Fruit fly (Drosophila melanogaster) whole organism, prepupa: ENCODE measurements around the gene CG13123.

Experiments
- Blimp-1 ChIP-seq: fragments of 200-800 bp; sonication (Bioruptor generic); optimal IDR thresholded peaks from 3 replicates; lab custom pipeline; 2017; ENCODE audit warnings: missing biosample characterization, missing genetic modification characterization, mild to moderate bottlenecking, moderate library complexity, missing genetic modification reagents
- CG10631 ChIP-seq: fragments of 200-800 bp; sonication (Bioruptor generic); optimal IDR thresholded peaks from 2 replicates; lab custom pipeline; 2016; ENCODE audit warnings: missing biosample characterization, missing genetic modification characterization
- CG1621 ChIP-seq: fragments of 200-800 bp; sonication (Bioruptor generic); optimal IDR thresholded peaks from 3 replicates; lab custom pipeline; 2018; ENCODE audit warnings: missing biosample characterization, mild to moderate bottlenecking, missing genetic modification characterization
- CG3032 ChIP-seq: fragments of 200-800 bp; optimal IDR thresholded peaks from 2 replicates; lab custom pipeline; 2019; ENCODE audit warnings: missing biosample characterization, mild to moderate bottlenecking, missing genetic modification characterization, moderate library complexity
- CG32006 ChIP-seq: fragments of 200-800 bp; sonication (Bioruptor generic); optimal IDR thresholded peaks from 3 replicates; lab custom pipeline; 2017; ENCODE audit warnings: missing biosample characterization, mild to moderate bottlenecking, missing genetic modification characterization
- CG34406 ChIP-seq: fragments of 200-800 bp; sonication (Bioruptor generic); optimal IDR thresholded peaks from 3 replicates; lab custom pipeline; 2016; ENCODE audit warnings: missing biosample characterization, missing genetic modification characterization
- CG3919 ChIP-seq: fragments of 200-800 bp; sonication (Bioruptor generic); optimal IDR thresholded peaks from 3 replicates; lab custom pipeline; 2016; ENCODE audit warnings: missing biosample characterization, missing genetic modification characterization
- CG4318 ChIP-seq: fragments of 200-800 bp; sonication (Bioruptor generic); optimal IDR thresholded peaks from 3 replicates; lab custom pipeline; 2017; ENCODE audit warnings: missing biosample characterization, mild to moderate bottlenecking, missing genetic modification characterization
- CG6808 ChIP-seq: fragments of 200-800 bp; sonication (Bioruptor generic); optimal IDR thresholded peaks from 3 replicates; lab custom pipeline; 2017; ENCODE audit warnings: missing biosample characterization, missing genetic modification characterization, mild to moderate bottlenecking, moderate library complexity, missing genetic modification reagents
- CG8632 ChIP-seq: fragments of 200-800 bp; sonication (Bioruptor generic); optimal IDR thresholded peaks from 3 replicates; lab custom pipeline; 2016; ENCODE audit warnings: missing biosample characterization, missing genetic modification characterization
- CG9139 ChIP-seq: fragments of 200-800 bp; sonication (Bioruptor generic); optimal IDR thresholded peaks from 3 replicates; lab custom pipeline; 2017; ENCODE audit warnings: missing biosample characterization, mild to moderate bottlenecking, missing genetic modification characterization
- Eip75B ChIP-seq: fragments of 200-800 bp; sonication (Bioruptor generic); optimal IDR thresholded peaks from 3 replicates; lab custom pipeline; 2016; ENCODE audit warnings: missing biosample characterization, missing genetic modification characterization
- Eip93F ChIP-seq: fragments of 200-800 bp; sonication (Bioruptor generic); optimal IDR thresholded peaks from 2 replicates; lab custom pipeline; 2016; ENCODE audit warnings: missing biosample characterization, mild to moderate bottlenecking, missing genetic modification characterization
- Hr39 ChIP-seq: fragments of 200-800 bp; sonication (Bioruptor generic); optimal IDR thresholded peaks from 2 replicates; lab custom pipeline; 2016; ENCODE audit warnings: missing biosample characterization, missing genetic modification characterization
- OdsH ChIP-seq: fragments of 200-800 bp; sonication (Bioruptor generic); optimal IDR thresholded peaks from 3 replicates; lab custom pipeline; 2016; ENCODE audit warnings: missing biosample characterization, missing genetic modification characterization
- Smox ChIP-seq: fragments of 200-800 bp; sonication (Bioruptor generic); optimal IDR thresholded peaks from 3 replicates; lab custom pipeline; 2016; ENCODE audit warnings: missing biosample characterization, missing genetic modification characterization
- Sox102F ChIP-seq: fragments of 200-800 bp; sonication (Bioruptor generic); optimal IDR thresholded peaks from 2 replicates; lab custom pipeline; 2016; ENCODE audit warnings: missing biosample characterization, mild to moderate bottlenecking, missing genetic modification characterization
- achi ChIP-seq: fragments of 200-800 bp; sonication (Bioruptor generic); optimal IDR thresholded peaks from 3 replicates; lab custom pipeline; 2016; ENCODE audit warnings: missing biosample characterization, missing genetic modification characterization
- cyc ChIP-seq: fragments of 200-800 bp; sonication (Bioruptor generic); optimal IDR thresholded peaks from 3 replicates; lab custom pipeline; 2016; ENCODE audit warnings: missing biosample characterization, missing genetic modification characterization
- dac ChIP-seq: fragments of 200-800 bp; sonication (Bioruptor generic); optimal IDR thresholded peaks from 2 replicates; lab custom pipeline; 2017; ENCODE audit warnings: missing biosample characterization, mild to moderate bottlenecking, missing genetic modification characterization
- dsx ChIP-seq: fragments of 200-800 bp; optimal IDR thresholded peaks from 3 replicates; lab custom pipeline; 2019; ENCODE audit warnings: missing biosample characterization, mild to moderate bottlenecking, missing genetic modification characterization, moderate library complexity; ENCODE audit not compliant: poor library complexity, severe bottlenecking
- fd59A ChIP-seq: fragments of 200-800 bp; sonication (Bioruptor generic); optimal IDR thresholded peaks from 2 replicates; lab custom pipeline; 2017; ENCODE audit warnings: missing biosample characterization, mild to moderate bottlenecking, missing genetic modification characterization, missing genetic modification reagents
- fd85E ChIP-seq: fragments of 200-800 bp; sonication (Bioruptor generic); optimal IDR thresholded peaks from 3 replicates; lab custom pipeline; 2016; ENCODE audit warnings: missing biosample characterization, missing genetic modification characterization
- fkh ChIP-seq: fragments of 200-800 bp; sonication (Bioruptor generic); optimal IDR thresholded peaks from 3 replicates; lab custom pipeline; 2017; ENCODE audit warnings: missing biosample characterization, mild to moderate bottlenecking, missing genetic modification characterization, moderate library complexity
- lz ChIP-seq: fragments of 200-800 bp; sonication (Bioruptor generic); optimal IDR thresholded peaks from 3 replicates; lab custom pipeline; 2016; ENCODE audit warnings: missing biosample characterization, missing genetic modification characterization
- net ChIP-seq: fragments of 200-800 bp; sonication (Bioruptor generic); optimal IDR thresholded peaks from 3 replicates; lab custom pipeline; 2016; ENCODE audit warnings: missing biosample characterization, missing genetic modification characterization
- pdm3 ChIP-seq: fragments of 200-800 bp; sonication (Bioruptor generic); optimal IDR thresholded peaks from 3 replicates; lab custom pipeline; 2016; ENCODE audit warnings: missing biosample characterization, missing genetic modification characterization
- ss ChIP-seq, 2 experiments: fragments of 200-800 bp; sonication (Bioruptor generic); optimal IDR thresholded peaks; 2 replicates in 1 of 2; 3 replicates in 1 of 2; lab custom pipeline; 2017 to 2018; ENCODE audit warnings: mild to moderate bottlenecking in 2 of 2, missing biosample characterization in 2 of 2, missing genetic modification characterization in 2 of 2, moderate library complexity in 1 of 2
- svp ChIP-seq: fragments of 200-800 bp; sonication (Bioruptor generic); peaks from one replicate; lab custom pipeline; 2016; ENCODE audit warnings: missing biosample characterization, missing genetic modification characterization
- topi ChIP-seq: fragments of 200-800 bp; sonication (Bioruptor generic); optimal IDR thresholded peaks from 3 replicates; lab custom pipeline; 2016; ENCODE audit warnings: missing biosample characterization, missing genetic modification characterization
- vri ChIP-seq: fragments of 200-800 bp; sonication (Bioruptor generic); optimal IDR thresholded peaks from 3 replicates; lab custom pipeline; 2016; ENCODE audit warnings: missing biosample characterization, mild to moderate bottlenecking, missing genetic modification characterization

Gene CG13123

dm6 chr2L:9777927-9778326, 15.0 kb downstream of the CG13123 start:
- TF ChIP-seq vri: no peak
- TF ChIP-seq svp (GFP tag; lab: Kevin White, UChicago): peak; percentile 69

dm6 chr2L:9774980-9775628, 17.8 kb downstream of the CG13123 start, which contains the start of the genes ppk11 and ppk16:
Gene ppk11, minus strand, starts transcription at chr2L:9775030.
Gene ppk16, minus strand, starts transcription at chr2L:9775030.
- TF ChIP-seq ss (GFP tag; optimal IDR thresholded peaks at IDR 0.05; lab: Kevin White, UChicago) (no peak), fkh (peak; percentile 86)

DNA sequence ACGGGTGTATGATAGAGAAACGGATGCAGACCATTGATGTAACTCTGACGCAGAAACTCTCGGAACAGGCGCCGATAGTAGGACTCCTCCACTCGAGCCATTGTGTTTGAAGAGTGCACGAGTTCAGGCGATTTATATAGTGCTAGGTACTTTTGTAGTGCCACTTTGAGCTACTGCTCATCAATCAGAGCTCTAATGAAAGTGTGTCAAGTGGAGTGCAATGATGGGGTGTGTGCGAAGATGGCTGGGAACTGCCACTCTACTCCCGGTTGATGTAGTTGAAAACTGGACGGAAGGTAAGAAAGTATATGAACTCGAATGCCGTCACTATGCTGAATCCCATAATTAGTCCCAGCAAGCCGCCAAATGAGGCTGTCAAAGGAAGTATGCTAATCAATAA, 22.0 kb downstream of the CG13123 start, which contains the start of gene ppk18:
TSS of gene ppk18 (minus strand) at position 101 of the 400 bp plus-strand sequence.
- TF ChIP-seq fd59A: no peak
- TF ChIP-seq achi (GFP tag; lab: Kevin White, UChicago): no peak
- no peak for TF ChIP-seq Sox102F (GFP tag; lab: Kevin White, UChicago)
- no peak for TF ChIP-seq dac
- no peak for TF ChIP-seq CG9139 (GFP tag; lab: Kevin White, UChicago)
- no peak for TF ChIP-seq dsx
- TF ChIP-seq Eip75B: no peak
- no peak for TF ChIP-seq CG32006 (GFP tag; lab: Kevin White, UChicago)
- TF ChIP-seq Blimp-1 (GFP tag; lab: Kevin White, UChicago): no peak
- no peak for TF ChIP-seq CG34406 (GFP tag; lab: Kevin White, UChicago)
- TF ChIP-seq OdsH (GFP tag; lab: Kevin White, UChicago): no peak
- TF ChIP-seq cyc (GFP tag; lab: Kevin White, UChicago): no peak
- TF ChIP-seq CG10631 (GFP tag; lab: Kevin White, UChicago): no peak
- TF ChIP-seq CG1621 (tag; lab: Kevin White, UChicago): no peak
- no peak for TF ChIP-seq lz (GFP tag; lab: Kevin White, UChicago)
- no peak for TF ChIP-seq net (GFP tag; lab: Kevin White, UChicago)
- no peak for TF ChIP-seq CG3919 (GFP tag; lab: Kevin White, UChicago)
- no peak for TF ChIP-seq fd85E (GFP tag; lab: Kevin White, UChicago)
- no peak for TF ChIP-seq Eip93F

DNA sequence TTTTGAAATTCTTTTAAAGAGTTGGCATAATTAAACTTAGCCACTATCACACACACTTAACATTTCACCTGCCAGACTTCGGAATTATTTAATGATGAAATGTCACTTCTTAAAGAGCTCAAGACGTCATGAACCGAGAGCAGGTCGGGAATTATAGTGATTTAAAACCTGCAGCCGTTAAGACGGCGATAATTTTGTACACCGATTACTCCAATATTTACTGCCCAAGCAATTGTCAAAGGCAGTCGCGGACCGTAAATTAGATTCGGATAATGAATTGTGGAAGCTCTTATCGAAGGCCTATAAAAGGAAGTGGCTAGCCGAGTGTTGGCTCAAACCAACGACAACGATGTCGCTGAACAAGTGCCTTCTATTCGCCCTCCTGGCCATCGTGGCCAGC, 24.2 kb downstream of the CG13123 start, which contains the start of gene CG17633:
TSS of gene CG17633 (plus strand) at position 326 of the 400 bp plus-strand sequence.
- TF ChIP-seq fd59A (no peak), topi (GFP tag; lab: Kevin White, UChicago) (no peak), pdm3 (GFP tag; lab: Kevin White, UChicago) (no peak)

dm6 chr2L:9766758-9767157, 26.1 kb downstream of the CG13123 start, which contains the start of gene CG4017:
Gene CG4017, plus strand, starts transcription at chr2L:9767058.
- TF ChIP-seq CG3032 (tag; lab: Kevin White, UChicago) (no peak), Smox (no peak), Eip93F (no peak), Hr39 (GFP tag; lab: Kevin White, UChicago) (no peak), CG8632 (GFP tag; lab: Kevin White, UChicago) (no peak), CG6808 (GFP tag; lab: Kevin White, UChicago) (no peak), CG1621 (tag; lab: Kevin White, UChicago) (no peak), Blimp-1 (GFP tag; lab: Kevin White, UChicago) (no peak), CG32006 (GFP tag; lab: Kevin White, UChicago) (no peak), CG4318 (GFP tag; lab: Kevin White, UChicago) (no peak), dsx (no peak), Eip75B (no peak)
- TF ChIP-seq, all 60 proteins: peak for 0
